Worm (Caenorhabditis elegans) whole organism, L4/young adult: ENCODE results near the gene spv-1.
A peak's percentile ranks its signal among the peaks of the same experiment; 100 is the strongest.

Source experiments
- W03F9.2 ChIP-seq: fragments of 150-350 bp; optimal IDR thresholded peaks from 2 replicates; lab custom pipeline; 2014; ENCODE audit warnings: missing biosample characterization, missing genetic modification characterization
- dao-5 ChIP-seq: sonication (generic microtip); optimal IDR thresholded peaks from 2 replicates; lab custom pipeline; 2016; ENCODE audit warnings: missing genotype, missing genetic modification characterization, moderate library complexity, missing compliant biosample characterization

DNA sequence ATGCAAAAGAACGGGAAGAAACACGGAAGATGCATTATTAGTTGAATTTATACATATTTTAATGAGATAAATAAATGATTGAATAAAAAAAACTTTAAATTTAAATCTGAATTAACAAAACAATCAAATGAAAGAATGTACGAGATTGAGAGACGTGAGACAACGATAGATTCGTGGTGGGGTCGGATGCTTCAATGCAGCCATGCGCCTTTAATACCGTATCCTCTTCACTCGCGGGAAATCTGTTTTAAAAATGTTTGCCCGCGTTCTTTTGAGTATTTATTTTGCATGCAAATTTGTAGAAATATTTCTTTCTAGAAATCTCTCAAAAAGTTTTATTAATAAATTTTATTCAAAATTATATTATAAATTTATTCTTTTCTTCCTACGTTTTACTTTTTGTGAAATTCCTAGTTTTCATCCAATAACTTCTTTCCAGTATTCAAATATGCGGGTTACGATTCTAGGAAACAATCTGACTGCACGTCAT lies 48.1 kb downstream of the spv-1 start, which contains the start of gene perm-1:
- no peak for TF ChIP-seq dao-5 (tag; lab: Kevin White, UChicago)
- TF ChIP-seq W03F9.2 (tag; lab: Kevin White, UChicago): peak; percentile 73
